Worm (Caenorhabditis elegans): Measurements from ENCODE around the gene C07A9.5.

ce11 chrIII:9730407-9730806 lies 47.8 kb upstream of the C07A9.5 start:
- TF ChIP-seq pha-4 (tag; optimal IDR thresholded peaks at IDR 0.05) (no peak), nhr-90 (tag; optimal IDR thresholded peaks at IDR 0.05) (no peak)
